Fruit fly (Drosophila melanogaster) whole organism, embryonic: ENCODE measurements around the gene her.
A peak's percentile ranks its signal among the peaks of the same experiment; 100 is the strongest.

ENCODE experiments used
- Awh ChIP-seq: fragments of 200-800 bp; sonication (Bioruptor generic); IDR thresholded peaks from 2 replicates; pipeline ENCODE4, ENCODE4 v1.3.6; 2022; ENCODE audit warnings: missing biosample characterization, missing genetic modification characterization
- BEAF-32 ChIP-seq: fragments of 200-800 bp; sonication (Bioruptor generic); optimal IDR thresholded peaks from 3 replicates; lab custom pipeline; 2017; ENCODE audit warnings: missing biosample characterization, missing genetic modification characterization, mild to moderate bottlenecking, moderate library complexity, missing genetic modification reagents
- Blimp-1 ChIP-seq: fragments of 200-800 bp; sonication (Bioruptor generic); optimal IDR thresholded peaks from 3 replicates; lab custom pipeline; 2018; ENCODE audit warnings: missing biosample characterization, missing genetic modification characterization, mild to moderate bottlenecking, moderate library complexity, missing genetic modification reagents
- BtbVII ChIP-seq: fragments of 200-800 bp; sonication (Bioruptor generic); optimal IDR thresholded peaks from 3 replicates; lab custom pipeline; 2017; ENCODE audit warnings: missing biosample characterization, mild to moderate bottlenecking, missing genetic modification characterization
- CG14667 ChIP-seq: fragments of 200-800 bp; sonication (Bioruptor generic); IDR thresholded peaks from 2 replicates; pipeline ENCODE4 v1.3.6; 2022; ENCODE audit warnings: missing biosample characterization, missing genetic modification characterization
- CG14860 ChIP-seq: fragments of 200-800 bp; sonication (Bioruptor generic); IDR thresholded peaks from 3 replicates; pipeline ENCODE4 v1.3.6; 2022; ENCODE audit warnings: missing biosample characterization, missing genetic modification characterization; ENCODE audit not compliant: partially characterized antibody
- CG15601 ChIP-seq: fragments of 200-800 bp; sonication (Bioruptor generic); optimal IDR thresholded peaks from 3 replicates; lab custom pipeline; 2019; ENCODE audit warnings: missing biosample characterization, mild to moderate bottlenecking, missing genetic modification characterization, moderate library complexity
- CG1603 ChIP-seq: fragments of 200-800 bp; sonication (Bioruptor generic); optimal IDR thresholded peaks from 2 replicates; lab custom pipeline; 2019; ENCODE audit warnings: missing biosample characterization, mild to moderate bottlenecking, missing genetic modification characterization, moderate library complexity
- CG17361 ChIP-seq: fragments of 200-800 bp; sonication (Bioruptor generic); IDR thresholded peaks from 3 replicates; pipeline ENCODE4 v1.3.6; 2022; ENCODE audit warnings: missing biosample characterization, missing genetic modification characterization
- CG17612 ChIP-seq: fragments of 200-800 bp; sonication (Bioruptor generic); IDR thresholded peaks from 2 replicates; pipeline ENCODE4 v1.3.6; 2022; ENCODE audit warnings: missing biosample characterization, missing genetic modification characterization
- CG18011 ChIP-seq: fragments of 200-800 bp; sonication (Bioruptor generic); optimal IDR thresholded peaks from 2 replicates; lab custom pipeline; 2017; ENCODE audit warnings: missing biosample characterization, missing genetic modification characterization, mild to moderate bottlenecking, moderate library complexity, missing genotype
- CG31224 ChIP-seq: fragments of 200-800 bp; sonication (Bioruptor generic); IDR thresholded peaks from 2 replicates; pipeline ENCODE4 v1.3.6; 2022; ENCODE audit warnings: missing biosample characterization, missing genetic modification characterization
- CG31365 ChIP-seq: fragments of 200-800 bp; sonication (Bioruptor generic); optimal IDR thresholded peaks from 2 replicates; lab custom pipeline; 2018; ENCODE audit warnings: missing biosample characterization, mild to moderate bottlenecking, missing genetic modification characterization
- CG32532 ChIP-seq: fragments of 200-800 bp; sonication (Bioruptor generic); IDR thresholded peaks from 2 replicates; pipeline ENCODE4 v1.3.6; 2022; ENCODE audit warnings: missing biosample characterization, missing genetic modification characterization
- CG34422 ChIP-seq: fragments of 200-800 bp; sonication (Bioruptor generic); IDR thresholded peaks from 3 replicates; pipeline ENCODE4 v1.3.6; 2022; ENCODE audit warnings: missing biosample characterization, missing genetic modification characterization
- CG4404 ChIP-seq: fragments of 200-800 bp; sonication (Bioruptor generic); IDR thresholded peaks from 2 replicates; pipeline ENCODE4 v1.3.6; 2022; ENCODE audit warnings: missing biosample characterization, missing genetic modification characterization
- CG8290 ChIP-seq, 3 experiments: fragments of 200-800 bp; sonication (Bioruptor generic); optimal IDR thresholded peaks; 2 replicates each; lab custom pipeline; 2016 to 2019; ENCODE audit warnings: missing biosample characterization in 3 of 3, missing genetic modification characterization in 3 of 3, mild to moderate bottlenecking in 2 of 3, moderate library complexity in 1 of 3
- CG8765 ChIP-seq: fragments of 200-800 bp; sonication (Bioruptor generic); IDR thresholded peaks from 2 replicates; pipeline ENCODE4 v1.3.6; 2022; ENCODE audit warnings: missing biosample characterization, missing genetic modification characterization
- CG9609 ChIP-seq: fragments of 200-800 bp; sonication (Bioruptor generic); optimal IDR thresholded peaks from 3 replicates; lab custom pipeline; 2016; ENCODE audit warnings: missing biosample characterization, missing genetic modification characterization
- CG9817 ChIP-seq: fragments of 200-800 bp; sonication (Bioruptor generic); optimal IDR thresholded peaks from 2 replicates; lab custom pipeline; 2018; ENCODE audit warnings: missing biosample characterization, mild to moderate bottlenecking, missing genetic modification characterization, moderate library complexity
- Dip3 ChIP-seq: fragments of 200-800 bp; sonication (Bioruptor generic); optimal IDR thresholded peaks from 3 replicates; lab custom pipeline; 2016; ENCODE audit warnings: missing biosample characterization, missing genetic modification characterization
- ERR ChIP-seq: fragments of 200-800 bp; sonication (Bioruptor generic); optimal IDR thresholded peaks from 2 replicates; lab custom pipeline; 2016; ENCODE audit warnings: missing biosample characterization, missing genetic modification characterization
- Gsc ChIP-seq: fragments of 200-800 bp; sonication (Bioruptor generic); IDR thresholded peaks from 2 replicates; pipeline ENCODE4 v1.3.6; 2022; ENCODE audit warnings: missing biosample characterization, missing genetic modification characterization
- HLH3B ChIP-seq: fragments of 200-800 bp; sonication (Bioruptor generic); IDR thresholded peaks from 2 replicates; pipeline ENCODE4 v1.3.6; 2022; ENCODE audit warnings: missing biosample characterization, missing genetic modification characterization
- HmgD ChIP-seq: fragments of 200-800 bp; sonication (Bioruptor generic); optimal IDR thresholded peaks from 3 replicates; lab custom pipeline; 2016; ENCODE audit warnings: missing biosample characterization, missing genetic modification characterization
- Hr51 ChIP-seq, 2 experiments: fragments of 200-800 bp; sonication (Bioruptor generic); optimal IDR thresholded peaks; 2 replicates in 1 of 2; 3 replicates in 1 of 2; lab custom pipeline; 2016 to 2018; ENCODE audit warnings: missing biosample characterization in 2 of 2, missing genetic modification characterization in 2 of 2, mild to moderate bottlenecking in 1 of 2, moderate library complexity in 1 of 2
- Jarid2 ChIP-seq: fragments of 200-800 bp; sonication (Bioruptor generic); optimal IDR thresholded peaks from 3 replicates; lab custom pipeline; 2017; ENCODE audit warnings: mild to moderate bottlenecking, missing biosample characterization, missing genetic modification reagents, missing genetic modification characterization
- Mrtf ChIP-seq: fragments of 200-800 bp; sonication (Bioruptor generic); IDR thresholded peaks from 3 replicates; pipeline ENCODE4 v1.3.6; 2022; ENCODE audit warnings: missing biosample characterization, missing genetic modification characterization
- Nf-YA ChIP-seq: fragments of 200-800 bp; sonication (Bioruptor generic); IDR thresholded peaks from 2 replicates; pipeline ENCODE4 v1.3.6; 2022; ENCODE audit warnings: missing biosample characterization, missing genetic modification characterization
- Oli ChIP-seq: fragments of 200-800 bp; sonication (Bioruptor generic); optimal IDR thresholded peaks from 2 replicates; lab custom pipeline; 2018; ENCODE audit warnings: missing biosample characterization, mild to moderate bottlenecking, missing genetic modification characterization, moderate library complexity
- Sin3A ChIP-seq: fragments of >200 bp; optimal IDR thresholded peaks from 2 replicates; lab custom pipeline; 2018
- Sry-β ChIP-seq: fragments of 200-800 bp; sonication (Bioruptor generic); optimal IDR thresholded peaks from 2 replicates; lab custom pipeline; 2018; ENCODE audit warnings: missing biosample characterization, mild to moderate bottlenecking, missing genetic modification characterization, moderate library complexity
- Stat92E ChIP-seq, 3 experiments: fragments of >200 bp in 2 of 3; fragments of 200-800 bp in 1 of 3; sonication (Bioruptor generic) in 1 of 3; optimal IDR thresholded peaks; 2 replicates each; lab custom pipeline; 2017 to 2019; ENCODE audit warnings: missing biosample characterization in 3 of 3, missing genetic modification characterization in 3 of 3, mild to moderate bottlenecking in 1 of 3, moderate library complexity in 1 of 3
- Taf1 ChIP-seq: fragments of 200-800 bp; sonication (Bioruptor generic); IDR thresholded peaks from 2 replicates; pipeline ENCODE4 v1.3.6; 2022; ENCODE audit warnings: missing biosample characterization, missing genetic modification characterization
- YL-1 ChIP-seq: fragments of 200-800 bp; sonication (Bioruptor generic); optimal IDR thresholded peaks from 3 replicates; lab custom pipeline; 2017; ENCODE audit warnings: missing biosample characterization, mild to moderate bottlenecking, missing genetic modification characterization
- bigmax ChIP-seq: fragments of 200-800 bp; sonication (Bioruptor generic); optimal IDR thresholded peaks from 2 replicates; lab custom pipeline; 2018; ENCODE audit warnings: missing biosample characterization, mild to moderate bottlenecking, missing genetic modification characterization
- btn ChIP-seq: fragments of 200-800 bp; sonication (Bioruptor generic); optimal IDR thresholded peaks from 2 replicates; lab custom pipeline; 2016; ENCODE audit warnings: missing biosample characterization, missing genetic modification characterization
- chif ChIP-seq, 2 experiments: fragments of 200-800 bp; sonication (Bioruptor generic); optimal IDR thresholded peaks; 3 replicates each; lab custom pipeline; 2016; ENCODE audit warnings: missing biosample characterization in 2 of 2, missing genetic modification characterization in 2 of 2
- ci ChIP-seq: fragments of 200-800 bp; sonication (Bioruptor generic); IDR thresholded peaks from 3 replicates; pipeline ENCODE4 v1.3.6; 2022; ENCODE audit warnings: missing biosample characterization, missing genetic modification characterization
- fd96Cb ChIP-seq: fragments of 200-800 bp; sonication (Bioruptor generic); optimal IDR thresholded peaks from 2 replicates; lab custom pipeline; 2018; ENCODE audit warnings: missing biosample characterization, mild to moderate bottlenecking, missing genetic modification characterization, moderate library complexity
- gcm ChIP-seq: fragments of 200-800 bp; sonication (Bioruptor generic); optimal IDR thresholded peaks from 2 replicates; lab custom pipeline; 2019; ENCODE audit warnings: missing biosample characterization, mild to moderate bottlenecking, missing genetic modification characterization, moderate library complexity
- grau ChIP-seq: fragments of 200-800 bp; optimal IDR thresholded peaks from 3 replicates; lab custom pipeline; 2019; ENCODE audit warnings: missing biosample characterization, mild to moderate bottlenecking, missing genetic modification characterization, moderate library complexity
- hkb ChIP-seq, 2 experiments: fragments of 200-800 bp in 1 of 2; fragments of >200 bp in 1 of 2; sonication (Bioruptor generic) in 1 of 2; IDR thresholded peaks in 1 of 2; optimal IDR thresholded peaks in 1 of 2; 2 replicates each; pipeline versions ENCODE4 v1.3.6 to Lab custom; 2017 to 2022; ENCODE audit warnings: missing biosample characterization in 1 of 2, missing genetic modification characterization in 1 of 2
- jumu ChIP-seq: fragments of 200-800 bp; sonication (Bioruptor generic); optimal IDR thresholded peaks from 3 replicates; lab custom pipeline; 2016; ENCODE audit warnings: missing biosample characterization, missing genetic modification characterization
- ken ChIP-seq: fragments of 200-800 bp; sonication (Bioruptor generic); IDR thresholded peaks from 3 replicates; pipeline ENCODE4 v1.3.6; 2022; ENCODE audit warnings: missing biosample characterization, missing genetic modification characterization
- repo ChIP-seq: fragments of 200-800 bp; sonication (Bioruptor generic); optimal IDR thresholded peaks from 2 replicates; lab custom pipeline; 2016; ENCODE audit warnings: missing biosample characterization, missing genetic modification characterization
- sens ChIP-seq: fragments of 200-800 bp; sonication (Bioruptor generic); peaks from one replicate; lab custom pipeline; 2016; ENCODE audit warnings: missing biosample characterization, missing genetic modification characterization
- sima ChIP-seq: fragments of 200-800 bp; sonication (Bioruptor generic); optimal IDR thresholded peaks from 2 replicates; lab custom pipeline; 2016; ENCODE audit warnings: missing biosample characterization, missing genetic modification characterization
- slou ChIP-seq: fragments of 200-800 bp; sonication (Bioruptor generic); optimal IDR thresholded peaks from 3 replicates; lab custom pipeline; 2016; ENCODE audit warnings: missing biosample characterization, missing genetic modification characterization
- slp2 ChIP-seq: fragments of 200-800 bp; sonication (Bioruptor generic); optimal IDR thresholded peaks from 2 replicates; lab custom pipeline; 2016; ENCODE audit warnings: missing biosample characterization, missing genetic modification characterization

her gene

DNA sequence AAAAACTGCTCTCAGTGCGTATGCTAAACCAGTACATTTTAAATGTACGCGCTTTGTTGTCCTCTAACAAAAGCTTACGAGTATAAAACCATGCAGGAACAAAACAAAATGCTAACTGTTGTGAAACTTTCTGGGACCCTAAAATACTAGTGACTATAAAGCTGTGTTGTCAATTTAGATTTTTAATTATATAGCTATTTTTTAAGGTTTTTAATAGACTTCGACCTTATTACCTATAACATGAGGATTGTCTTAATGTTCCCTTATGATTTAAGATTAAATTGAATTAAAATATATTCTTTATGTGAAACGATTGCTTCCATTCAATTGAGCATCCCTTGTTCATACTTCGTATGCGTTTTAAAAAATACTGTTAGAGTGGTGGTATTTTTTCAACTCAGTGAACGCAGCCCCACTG is 20.3 kb upstream of the her start (continued):
- TF ChIP-seq sima (no peak), CG8765 (GFP tag; lab: Robert Waterston, UW) (no peak; the same call in 1 of the 2 replicates), Stat92E (GFP tag; optimal IDR thresholded peaks at IDR 0.05; lab: Kevin White, UChicago) (no peak), btn (no peak), Jarid2 (GFP tag; lab: Kevin White, UChicago) (no peak), CG15601 (tag; lab: Kevin White, UChicago) (no peak), Mrtf (0 out of 3 replicates have a peak, but pooled peaks have one; percentile 44), CG17612 (GFP tag; lab: Robert Waterston, UW) (peak; percentile 47; the same call in 1 of the 2 replicates), YL-1 (GFP tag; lab: Kevin White, UChicago) (peak; percentile 35), CG32532 (GFP tag; lab: Robert Waterston, UW) (peak; percentile 74), CG18011 (GFP tag; lab: Kevin White, UChicago) (peak; percentile 99), CG9817 (tag; lab: Kevin White, UChicago) (peak; percentile 72), Sin3A (peak; percentile 13), BEAF-32 (peak; percentile 46), CG4404 (GFP tag; lab: Robert Waterston, UW) (peak; percentile 59), sens (GFP tag; lab: Kevin White, UChicago) (peak; percentile 89), chif (GFP tag; optimal IDR thresholded peaks at IDR 0.05; lab: Kevin White, UChicago) (peak; percentile 12 to 50), slp2 (GFP tag; lab: Kevin White, UChicago) (peak; percentile 10), CG34422 (GFP tag; lab: Robert Waterston, UW) (peak; percentile 68; the same call in 2 of the 3 replicates), ERR (no peak), CG14667 (peak; percentile 78), bigmax (GFP tag; lab: Kevin White, UChicago) (no peak), slou (GFP tag; lab: Kevin White, UChicago) (peak; percentile 39), grau (peak; percentile 77), Awh (GFP tag; lab: Robert Waterston, UW) (peak; percentile 60), Gsc (peak; percentile 25; the same call in 1 of the 2 replicates), jumu (GFP tag; lab: Kevin White, UChicago) (peak; percentile 43), hkb (optimal IDR thresholded peaks at IDR 0.05; lab: Kevin White, UChicago) (no peak), hkb (GFP tag; IDR thresholded peaks at IDR 0.05; lab: Robert Waterston, UW) (peak; percentile 76), ken (GFP tag; lab: Robert Waterston, UW) (peak; percentile 85), Oli (peak; percentile 54), repo (GFP tag; lab: Kevin White, UChicago) (no peak), Taf1 (GFP tag; lab: Robert Waterston, UW) (peak; percentile 51; the same call in 1 of the 2 replicates), fd96Cb (tag; lab: Kevin White, UChicago) (peak; percentile 68), Nf-YA (GFP tag; lab: Robert Waterston, UW) (no peak), gcm (GFP tag; lab: Kevin White, UChicago) (peak; percentile 40), CG8290 (GFP tag; optimal IDR thresholded peaks at IDR 0.05; lab: Kevin White, UChicago) (no peak), CG8290 (tag; optimal IDR thresholded peaks at IDR 0.05; lab: Kevin White, UChicago) (no peak), Dip3 (peak; percentile 52), CG17361 (peak; percentile 89), BtbVII (GFP tag; lab: Kevin White, UChicago) (no peak), CG14860 (GFP tag; lab: Robert Waterston, UW) (no peak), CG9609 (GFP tag; lab: Kevin White, UChicago) (peak; percentile 35), HLH3B (GFP tag; lab: Robert Waterston, UW) (peak; percentile 80), CG31365 (tag; lab: Kevin White, UChicago) (no peak), ci (GFP tag; lab: Robert Waterston, UW) (peak; percentile 65; the same call in 1 of the 3 replicates), Blimp-1 (GFP tag; lab: Kevin White, UChicago) (peak; percentile 70), CG31224 (GFP tag; lab: Robert Waterston, UW) (peak; percentile 55), HmgD (peak; percentile 59), Sry-β (GFP tag; lab: Kevin White, UChicago) (peak; percentile 92), CG1603 (peak; percentile 24), Hr51 (GFP tag; optimal IDR thresholded peaks at IDR 0.05; lab: Kevin White, UChicago) (peak; percentile 30 to 71)
